Worm (Caenorhabditis elegans) whole organism, L3 larva: ENCODE results near the gene K08D8.7.

Experiments
- ama-1 ChIP-seq: fragments of 150-350 bp; optimal IDR thresholded peaks from 2 replicates; lab custom pipeline; 2018
- snpc-4 ChIP-seq: fragments of 150-350 bp; optimal IDR thresholded peaks from 2 replicates; lab custom pipeline; 2014; ENCODE audit warnings: missing biosample characterization, missing genetic modification characterization
- unc-39 ChIP-seq: sonication (generic microtip); optimal IDR thresholded peaks from 4 replicates; lab custom pipeline; 2017; ENCODE audit warnings: missing biosample characterization, missing genetic modification characterization

- TF ChIP-seq ama-1 (lab: Kevin White, UChicago) (no peak), snpc-4 (tag; lab: Kevin White, UChicago) (no peak), unc-39 (no peak)
Measured at ce11 chrIV:12909871-12910270, 13.2 kb downstream of the K08D8.7 start, which contains the start of gene K08D8.4.
